Worm (Caenorhabditis elegans): ENCODE results near the gene Y43F8C.11.
"Not testable (repeated sequence)": the region's sequence is repeated elsewhere in the genome, so short reads cannot be mapped to it uniquely, and the experiment has no call there.

Y43F8C.11 gene

DNA sequence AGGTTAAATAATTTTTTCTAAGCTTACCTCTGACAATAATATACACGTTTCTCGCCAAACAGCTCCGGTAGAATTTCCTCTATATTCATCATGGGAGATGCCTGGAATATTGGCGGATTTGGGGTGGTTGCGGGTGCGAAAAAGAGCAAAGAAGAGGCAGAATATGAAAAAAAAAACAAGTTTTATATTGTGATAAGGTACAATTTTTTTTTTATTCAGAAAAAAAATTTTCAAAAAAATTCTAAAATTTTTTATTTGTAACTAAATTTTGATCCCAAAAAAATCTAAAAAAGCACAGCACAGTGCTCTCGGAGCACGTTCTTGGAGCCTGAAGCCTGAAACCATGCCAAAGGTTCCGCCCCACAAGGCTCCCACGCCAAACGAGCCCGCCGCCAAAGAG, 14.9 kb upstream of the Y43F8C.11 start, which contains the start of gene dmd-3:
Gene dmd-3 (minus strand): TSS at position 101 of the 400 bp plus-strand sequence.
- TF ChIP-seq unc-62 (GFP tag; optimal IDR thresholded peaks at IDR 0.05) = no peak

DNA sequence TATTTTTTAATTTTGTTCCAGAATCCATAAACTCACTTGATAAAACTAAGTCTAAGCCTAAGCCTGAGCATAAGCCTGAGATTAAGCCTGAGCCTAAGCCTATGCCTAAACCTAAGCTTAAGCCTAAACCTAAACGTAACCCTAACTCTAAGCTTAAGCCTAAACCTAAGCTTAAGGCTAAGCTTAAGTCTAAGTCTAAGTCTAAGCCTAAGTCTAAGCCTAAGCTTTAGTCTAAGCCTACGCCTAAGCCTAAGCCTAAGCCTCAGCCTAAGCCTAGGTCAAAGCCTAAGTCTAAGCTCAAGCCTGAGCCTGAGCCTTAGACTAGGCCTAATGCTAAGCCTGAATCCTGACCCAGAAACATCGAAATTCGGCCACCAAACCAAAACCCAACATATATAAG, 5.5 kb upstream of the Y43F8C.11 start:
- no peak for TF ChIP-seq unc-62 (GFP tag; optimal IDR thresholded peaks at IDR 0.05)

DNA sequence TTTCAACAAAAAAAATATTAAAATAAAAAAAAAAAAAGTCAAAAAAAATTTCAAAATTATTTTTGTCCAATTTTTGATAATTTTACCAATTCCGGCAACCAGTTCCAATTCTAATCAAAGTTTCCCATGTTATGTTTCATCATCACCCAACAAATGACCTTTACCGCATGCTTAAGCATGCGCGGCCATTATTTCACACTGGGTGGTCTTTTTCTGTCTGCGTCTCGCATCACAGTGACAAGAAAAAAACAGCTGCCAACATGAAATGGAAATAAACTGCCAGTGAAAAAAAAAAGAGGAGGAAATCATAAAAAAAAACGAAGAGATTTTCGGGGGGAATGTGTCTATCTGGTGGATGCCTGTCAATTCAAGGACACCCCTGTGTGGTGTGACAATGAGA, 3.8 kb upstream of the Y43F8C.11 start:
- no peak for TF ChIP-seq unc-62 (GFP tag; optimal IDR thresholded peaks at IDR 0.05)

DNA sequence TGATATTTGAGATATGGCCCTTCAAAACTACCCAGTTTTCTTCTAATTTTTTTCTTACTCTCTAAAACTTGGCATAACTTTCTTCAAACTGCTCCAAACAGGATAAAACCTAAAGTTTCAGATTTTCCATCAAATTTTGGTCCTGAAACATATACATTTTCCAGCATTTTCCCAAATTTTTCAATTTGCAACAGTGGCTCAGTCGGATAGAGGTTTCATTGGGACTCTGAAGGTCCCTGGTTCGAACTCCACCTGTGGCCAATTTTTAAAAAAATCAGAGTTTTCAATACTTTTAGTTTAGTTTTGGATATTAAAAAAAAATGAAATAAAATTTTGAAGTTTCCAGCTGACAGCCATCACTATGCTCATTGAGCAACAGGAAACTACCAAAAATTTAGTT, 2.3 kb upstream of the Y43F8C.11 start:
- TF ChIP-seq unc-62 (GFP tag; optimal IDR thresholded peaks at IDR 0.05) = no peak

DNA sequence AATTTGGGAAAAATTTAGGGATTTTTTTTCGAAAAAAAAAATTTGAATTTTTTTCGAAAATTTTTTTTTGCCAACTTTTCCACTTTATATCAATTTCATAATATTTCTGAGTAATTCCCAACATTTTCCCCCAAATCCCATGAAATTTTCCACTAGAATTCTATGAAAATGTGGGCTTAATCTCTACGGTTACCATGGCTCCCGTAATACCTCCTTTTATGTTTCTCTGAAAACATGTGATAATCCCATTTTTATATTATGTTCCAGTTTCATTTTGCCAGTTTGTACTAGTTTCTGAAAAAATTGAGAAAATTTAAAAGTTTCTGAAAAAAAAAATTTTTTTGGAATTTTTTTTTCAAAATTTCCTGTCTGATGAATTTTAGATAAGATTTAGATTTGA, 1.8 kb upstream of the Y43F8C.11 start:
- no peak for TF ChIP-seq unc-62 (GFP tag; optimal IDR thresholded peaks at IDR 0.05)

DNA sequence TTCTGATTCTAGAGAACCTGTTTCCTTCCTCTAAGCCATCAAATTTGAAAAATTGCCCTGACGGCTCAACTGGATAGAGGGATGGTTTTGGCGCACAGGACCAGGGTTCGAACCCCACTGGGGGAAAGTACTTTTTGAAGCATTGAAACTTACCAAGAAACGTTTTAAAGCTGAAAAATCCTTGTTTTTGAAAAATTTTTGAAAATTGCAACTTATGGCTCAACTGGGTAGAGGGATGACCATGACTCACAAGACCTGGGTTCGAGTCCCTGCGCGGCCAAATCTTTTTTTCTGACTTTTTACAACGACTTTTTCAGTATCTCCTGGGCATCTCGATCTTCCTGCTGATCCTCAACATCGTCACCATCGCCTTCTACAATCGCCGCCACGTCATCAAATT, 807 bp downstream of the Y43F8C.11 start:
- no peak for TF ChIP-seq unc-62 (GFP tag; optimal IDR thresholded peaks at IDR 0.05)

DNA sequence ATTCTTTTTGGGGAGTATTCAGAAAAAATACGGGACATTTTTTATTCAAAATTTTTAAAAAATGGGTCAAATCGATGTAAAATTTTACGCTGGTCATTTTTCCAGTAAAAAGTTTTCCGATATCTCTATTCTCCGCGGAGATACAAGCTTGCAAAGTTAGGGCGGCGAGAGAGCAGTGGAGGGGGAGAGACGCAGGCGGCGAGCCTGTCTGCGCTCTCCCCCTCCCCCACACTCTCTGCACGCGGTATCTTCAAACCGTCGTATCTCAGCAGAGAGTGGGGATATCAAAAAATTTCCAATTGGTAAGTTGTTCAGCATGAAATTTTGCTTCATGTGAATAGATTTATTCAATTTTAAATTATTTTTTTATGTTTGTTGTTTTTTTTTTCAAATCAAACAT, 1.8 kb downstream of the Y43F8C.11 start:
- no peak for TF ChIP-seq unc-62 (GFP tag; optimal IDR thresholded peaks at IDR 0.05)

DNA sequence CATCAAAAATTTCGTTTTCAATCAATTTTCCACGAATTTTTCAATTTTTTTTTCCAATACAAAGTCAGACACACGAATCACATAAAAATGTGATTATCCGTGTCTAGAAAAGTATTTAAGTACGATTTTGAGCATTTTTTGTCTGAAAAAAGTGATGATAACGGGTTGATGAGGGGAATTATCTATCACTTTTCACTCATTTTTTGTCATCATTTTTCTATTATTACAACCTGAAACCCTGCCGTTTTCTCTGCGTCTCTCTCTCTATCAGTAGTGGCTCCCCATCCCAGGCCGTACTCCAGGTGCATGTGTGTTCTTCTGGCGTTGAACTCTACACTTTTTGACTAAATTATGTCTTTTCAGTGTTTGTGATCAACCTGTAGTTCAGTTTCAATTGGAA, 2.3 kb downstream of the Y43F8C.11 start:
- TF ChIP-seq unc-62 (GFP tag; optimal IDR thresholded peaks at IDR 0.05) = no peak

DNA sequence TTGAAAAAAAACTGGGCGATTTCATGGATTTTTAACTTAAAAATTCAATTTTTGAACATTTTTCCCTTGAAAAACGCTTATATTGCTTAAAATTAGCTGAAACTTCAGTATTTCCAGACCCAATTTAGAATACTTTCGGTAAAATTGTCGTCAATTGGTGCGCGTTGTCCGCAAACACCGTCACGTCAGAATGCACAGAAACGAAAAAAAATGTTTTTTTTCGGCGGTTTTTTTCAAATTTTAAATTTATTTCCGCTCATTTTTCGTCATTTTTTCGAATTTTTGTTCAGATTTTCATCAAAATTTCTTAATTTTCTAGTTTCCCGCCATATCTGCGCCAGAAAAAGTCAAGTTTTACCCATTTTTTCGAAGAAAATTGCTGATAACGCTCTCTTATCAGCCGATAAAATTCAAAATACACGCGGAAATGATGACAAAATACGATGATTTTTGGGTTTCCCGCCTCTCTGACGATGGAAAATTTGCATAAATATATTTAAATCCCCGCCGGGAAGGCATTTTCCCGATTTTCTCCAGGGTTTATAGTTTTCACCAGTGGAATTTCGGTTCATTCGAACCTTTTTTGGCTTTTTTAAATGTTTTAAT, 3.3 kb downstream of the Y43F8C.11 start:
- no peak for TF ChIP-seq unc-62 (GFP tag; optimal IDR thresholded peaks at IDR 0.05)

DNA sequence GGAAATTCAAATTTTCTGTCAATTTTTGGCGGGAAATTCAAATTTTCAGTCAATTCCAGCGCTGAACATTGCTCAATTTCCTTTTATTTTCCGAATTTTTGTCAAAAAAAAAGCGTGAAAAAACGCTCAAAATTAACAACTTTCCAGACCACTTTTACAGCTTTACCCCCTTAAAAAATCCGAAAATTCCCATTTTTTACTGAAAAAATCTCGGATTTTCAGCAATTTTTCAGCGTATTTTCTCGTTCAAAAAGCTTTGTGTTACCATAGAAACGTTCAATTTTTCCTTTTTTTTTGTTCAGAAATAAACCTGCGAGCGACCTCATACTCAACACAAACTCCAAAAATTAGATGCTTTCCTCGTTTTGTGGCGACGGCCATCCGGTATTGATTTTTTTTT, 4.5 kb downstream of the Y43F8C.11 start, which contains the start of gene mrp-7:
Gene mrp-7 (plus strand): TSS at position 301 of the 400 bp plus-strand sequence.
- no peak for TF ChIP-seq unc-62 (GFP tag; optimal IDR thresholded peaks at IDR 0.05)

DNA sequence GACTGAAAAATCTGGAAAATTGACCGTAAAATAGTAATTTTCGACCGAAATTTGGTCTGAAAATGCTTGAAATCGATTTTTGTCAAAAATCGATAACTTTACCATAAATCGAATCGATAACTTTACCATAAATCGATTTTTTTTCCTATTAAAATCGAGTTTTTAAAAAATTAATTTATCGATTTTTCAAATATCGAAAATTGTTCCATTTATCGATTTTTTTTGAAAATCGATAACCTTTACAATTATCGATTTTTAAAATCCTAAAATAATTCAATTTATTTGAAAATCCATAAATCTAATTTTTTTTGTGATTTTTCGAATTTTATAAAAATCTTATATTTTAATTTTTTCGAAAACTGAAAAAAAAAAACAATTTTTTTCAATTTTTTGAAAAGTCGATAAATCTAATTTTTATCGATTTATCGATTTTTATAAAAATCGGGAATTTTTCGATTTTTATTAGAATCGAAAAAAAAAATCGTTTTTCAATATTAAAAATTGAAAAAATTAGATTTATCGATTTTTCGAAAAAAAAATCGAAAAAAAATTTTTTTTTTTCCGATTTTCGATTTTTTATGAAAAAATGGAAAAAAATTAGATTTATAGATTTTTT, 21.3 kb downstream of the Y43F8C.11 start:
- TF ChIP-seq unc-62 (GFP tag; optimal IDR thresholded peaks at IDR 0.05) = no peak

DNA sequence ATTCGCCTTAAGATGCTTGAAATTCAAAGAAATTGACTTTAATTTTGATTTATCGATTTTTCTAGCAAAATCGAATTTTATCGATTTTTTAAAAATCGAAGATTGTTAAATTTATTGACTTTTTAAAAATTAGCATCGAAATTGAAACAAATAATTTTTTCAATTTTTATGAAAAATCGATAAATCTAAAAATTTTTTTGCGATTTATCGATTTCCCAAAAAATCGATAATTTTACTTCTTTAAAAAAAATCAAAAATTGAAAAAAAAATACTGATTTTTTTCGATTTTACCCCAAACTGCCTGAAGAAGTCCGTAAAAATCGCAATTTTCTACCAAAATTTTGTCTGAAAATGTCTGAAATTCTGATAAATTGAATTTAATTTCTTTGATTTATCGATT, 21.9 kb downstream of the Y43F8C.11 start:
- no peak for TF ChIP-seq unc-62 (GFP tag; optimal IDR thresholded peaks at IDR 0.05)

DNA sequence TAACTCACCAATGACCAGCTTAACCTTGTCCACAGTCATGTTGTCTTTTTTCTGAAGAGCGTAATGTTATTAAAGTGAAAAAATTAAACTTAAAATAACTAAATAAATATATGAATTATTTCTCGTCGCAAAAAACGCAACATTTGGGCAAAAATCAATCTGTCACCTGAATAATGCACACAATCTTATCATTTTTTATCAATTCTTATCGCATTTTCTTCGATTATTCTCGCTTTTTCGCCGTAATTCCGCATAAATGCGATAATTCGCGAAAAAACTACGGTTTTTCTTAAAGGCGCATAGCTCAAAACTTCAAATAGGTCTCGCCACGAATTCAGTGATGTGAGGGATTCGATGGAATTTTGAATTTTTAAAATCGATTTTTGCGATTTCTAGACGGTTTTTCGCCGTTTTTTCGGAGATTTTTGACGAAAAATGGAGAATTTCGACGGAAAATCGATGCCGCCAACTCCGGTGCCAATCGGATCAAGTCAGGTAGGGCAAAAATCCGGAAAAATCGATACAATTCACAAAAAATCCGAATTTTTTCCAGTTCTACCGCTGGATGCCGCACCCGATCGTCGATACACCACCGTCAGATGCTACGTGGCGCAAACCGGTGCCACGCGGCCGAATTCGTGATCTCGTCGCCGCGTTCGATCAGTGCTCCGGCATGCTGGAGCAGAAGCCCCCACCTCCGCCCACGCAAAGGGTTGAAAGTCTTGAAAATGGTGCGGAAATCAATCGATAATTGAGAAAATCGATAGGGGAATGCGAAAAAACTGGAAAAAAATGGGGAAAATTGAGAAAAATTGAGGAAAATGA, 27.5 kb downstream of the Y43F8C.11 start, which contains the start of the genes Y43F8C.13 and ani-3:
Gene Y43F8C.13 (minus strand): TSS at position 51 of the 825 bp plus-strand sequence.
Gene ani-3 (plus strand): TSS at position 385 of the 825 bp plus-strand sequence.
- no peak for TF ChIP-seq unc-62 (GFP tag; optimal IDR thresholded peaks at IDR 0.05)

DNA sequence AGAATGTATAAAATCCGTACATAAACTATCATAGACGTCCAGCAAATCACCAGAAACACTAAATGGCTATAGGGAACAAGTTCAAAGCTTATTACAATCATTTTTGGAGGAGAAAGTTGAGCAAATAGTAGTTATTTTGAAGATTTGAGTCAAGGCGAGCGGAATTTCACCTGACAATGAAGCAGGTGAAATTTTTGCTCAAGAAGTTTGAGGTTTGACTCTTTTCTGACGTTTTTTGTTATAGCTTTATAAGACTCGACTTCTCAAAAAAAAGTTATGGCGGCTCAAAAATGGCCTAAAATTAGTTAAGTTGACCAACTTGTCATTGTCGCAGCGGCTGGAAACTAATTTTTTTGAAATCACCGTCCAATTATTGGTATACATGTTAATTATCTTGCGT, 38.8 kb downstream of the Y43F8C.11 start, which contains the start of gene srv-3:
Gene srv-3 (minus strand): TSS at position 101 of the 400 bp plus-strand sequence.
- no peak for TF ChIP-seq unc-62 (GFP tag; optimal IDR thresholded peaks at IDR 0.05)

DNA sequence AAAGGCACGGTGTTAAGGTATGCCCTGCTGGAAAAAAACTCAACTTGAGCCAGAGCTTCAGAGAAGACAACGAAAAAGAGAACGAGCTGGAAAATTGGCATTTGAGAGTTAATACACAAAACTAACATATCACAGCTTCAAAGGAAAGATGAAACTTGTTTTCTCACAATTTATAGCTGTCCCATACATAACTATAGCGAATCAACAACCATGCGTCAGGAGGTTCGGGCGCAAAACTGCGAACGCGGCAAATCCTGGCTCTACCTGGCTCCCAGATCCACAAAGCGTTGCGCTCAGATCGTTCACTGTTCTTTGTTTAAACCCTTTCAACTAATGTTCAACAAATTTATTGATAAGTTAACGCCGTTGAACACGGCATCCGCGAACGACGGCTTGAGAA, 40.5 kb downstream of the Y43F8C.11 start, which contains the start of gene Y43F8C.15:
Gene Y43F8C.15 (minus strand): TSS at position 101 of the 400 bp plus-strand sequence.
- not testable (repeated sequence) for TF ChIP-seq unc-62 (GFP tag; optimal IDR thresholded peaks at IDR 0.05)

DNA sequence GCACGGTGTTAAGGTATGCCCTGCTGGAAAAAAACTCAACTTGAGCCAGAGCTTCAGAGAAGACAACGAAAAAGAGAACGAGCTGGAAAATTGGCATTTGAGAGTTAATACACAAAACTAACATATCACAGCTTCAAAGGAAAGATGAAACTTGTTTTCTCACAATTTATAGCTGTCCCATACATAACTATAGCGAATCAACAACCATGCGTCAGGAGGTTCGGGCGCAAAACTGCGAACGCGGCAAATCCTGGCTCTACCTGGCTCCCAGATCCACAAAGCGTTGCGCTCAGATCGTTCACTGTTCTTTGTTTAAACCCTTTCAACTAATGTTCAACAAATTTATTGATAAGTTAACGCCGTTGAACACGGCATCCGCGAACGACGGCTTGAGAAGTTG, 41.6 kb downstream of the Y43F8C.11 start, which contains the start of gene Y43F8C.23:
Gene Y43F8C.23 (minus strand): TSS at position 101 of the 400 bp plus-strand sequence.
- not testable (repeated sequence) for TF ChIP-seq unc-62 (GFP tag; optimal IDR thresholded peaks at IDR 0.05)
